Worm (Caenorhabditis elegans): ENCODE results near the gene D1014.13.

D1014.13 gene

DNA sequence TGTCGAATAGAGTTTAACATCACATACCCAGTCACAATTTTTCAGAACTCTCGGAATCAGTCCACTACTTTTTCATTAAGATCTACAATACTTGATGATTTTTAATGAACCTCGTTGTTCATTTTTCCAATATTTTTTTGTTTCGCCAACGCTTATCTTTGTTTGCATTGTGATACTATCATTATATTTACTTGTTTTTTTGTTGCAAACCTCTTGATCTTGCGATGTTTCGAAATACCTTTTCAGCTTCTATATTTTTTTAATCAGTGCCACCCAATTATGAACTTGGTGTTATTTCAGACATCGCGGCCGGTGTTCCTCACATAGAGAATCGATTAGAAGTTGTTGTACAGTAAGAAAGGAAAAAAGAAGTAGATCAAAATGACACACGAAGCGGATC, 36.8 kb upstream of the D1014.13 start, which contains the start of gene myo-5:
Gene myo-5, plus strand, starts transcription at position 301 of the 400 bp plus-strand sequence.
- no peak for TF ChIP-seq madf-3 (GFP tag; IDR thresholded peaks at IDR 0.05)
- no peak for TF ChIP-seq sptf-2 (GFP tag; optimal IDR thresholded peaks at IDR 0.05)
- TF ChIP-seq hrde-1 (tag; optimal IDR thresholded peaks at IDR 0.05; ENCODE audit: borderline replicate concordance), result no peak
- no peak for TF ChIP-seq bed-2 (GFP tag; IDR thresholded peaks at IDR 0.05)
- no peak for TF ChIP-seq Y53F4B.3 (GFP tag; IDR thresholded peaks at IDR 0.05)
- no peak for TF ChIP-seq lin-35 (GFP tag; optimal IDR thresholded peaks at IDR 0.05)
- TF ChIP-seq nhr-80 (tag; optimal IDR thresholded peaks at IDR 0.05), result no peak
- TF ChIP-seq unc-130 (GFP tag; optimal IDR thresholded peaks at IDR 0.05), result no peak
- no peak for TF ChIP-seq ZK185.1 (tag; optimal IDR thresholded peaks at IDR 0.05; ENCODE audit: poor library complexity, severe bottlenecking)

DNA sequence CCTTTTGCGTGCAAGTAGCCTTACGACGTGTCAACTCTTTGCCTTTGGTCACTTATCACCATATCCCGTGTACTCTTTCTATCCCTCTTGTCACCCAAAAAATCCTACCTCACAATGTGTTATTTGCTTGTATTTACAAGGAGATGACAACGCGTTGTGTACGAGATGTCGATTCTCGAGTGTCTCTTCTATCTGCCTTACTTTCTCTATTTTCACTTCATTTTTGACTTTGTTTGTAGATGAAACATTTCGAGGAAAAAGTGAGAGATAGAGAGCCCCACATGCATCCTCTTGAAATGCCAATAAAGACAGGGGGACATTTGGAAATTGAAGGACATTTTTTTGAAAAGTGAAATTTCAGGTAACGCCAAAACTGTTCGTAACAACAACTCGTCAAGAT, 34.6 kb upstream of the D1014.13 start:
- TF ChIP-seq akir-1 (GFP tag; optimal IDR thresholded peaks at IDR 0.05), result no peak
- TF ChIP-seq ceh-91 (GFP tag; IDR thresholded peaks at IDR 0.05), result no peak
- TF ChIP-seq F55B11.4 (tag; optimal IDR thresholded peaks at IDR 0.05; ENCODE audit: borderline replicate concordance, insufficient read depth), result no peak

DNA sequence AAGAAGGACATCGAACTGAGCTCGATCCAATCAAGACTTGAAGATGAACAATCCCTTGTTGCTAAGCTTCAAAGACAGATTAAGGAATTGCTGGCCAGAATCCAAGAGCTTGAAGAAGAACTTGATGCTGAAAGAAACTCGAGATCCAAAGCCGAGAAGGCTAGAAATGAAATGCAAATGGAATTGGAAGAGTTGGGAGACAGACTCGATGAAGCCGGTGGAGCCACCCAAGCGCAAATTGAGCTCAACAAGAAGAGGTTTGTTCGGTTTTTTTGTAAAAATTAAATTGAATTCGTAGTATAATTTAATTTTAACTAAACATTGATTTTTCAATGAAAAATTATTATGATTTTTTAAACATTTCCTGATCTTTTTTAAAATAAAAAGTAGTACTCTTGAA, 30.9 kb upstream of the D1014.13 start:
- TF ChIP-seq him-1 (tag; optimal IDR thresholded peaks at IDR 0.05) (no peak), madf-6 (GFP tag; IDR thresholded peaks at IDR 0.05) (no peak), dpff-1 (tag; optimal IDR thresholded peaks at IDR 0.05) (no peak), K11D2.4 (GFP tag; IDR thresholded peaks at IDR 0.05) (no peak), rcor-1 (GFP tag; IDR thresholded peaks at IDR 0.05) (no peak)

DNA sequence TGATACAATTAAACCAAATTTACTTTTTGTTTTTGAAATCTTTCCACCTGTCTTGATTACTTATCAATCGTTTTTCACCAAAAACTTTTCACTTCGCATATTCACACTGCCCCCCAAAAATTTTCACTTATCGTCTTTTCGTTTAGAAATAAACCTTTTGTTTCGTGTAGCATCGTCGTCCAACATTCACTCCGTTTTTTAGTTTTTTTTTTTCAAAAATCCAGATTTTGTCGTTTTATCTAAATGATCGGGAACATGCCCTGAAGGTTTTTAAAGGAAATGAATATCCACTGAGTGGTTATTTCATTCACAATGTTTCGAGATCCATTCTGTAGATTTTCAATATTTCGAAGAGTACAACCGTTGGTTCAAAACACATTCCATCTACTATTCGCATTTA, 27.5 kb upstream of the D1014.13 start, which contains the start of gene D1014.7:
Gene D1014.7, plus strand, starts transcription at position 301 of the 400 bp plus-strand sequence.
- TF ChIP-seq B0261.1 (tag; optimal IDR thresholded peaks at IDR 0.05), result no peak
- no peak for TF ChIP-seq nfya-1 (tag; optimal IDR thresholded peaks at IDR 0.05; ENCODE audit: borderline replicate concordance, insufficient read depth)
- TF ChIP-seq F22D6.2 (tag; optimal IDR thresholded peaks at IDR 0.05), result no peak
- no peak for TF ChIP-seq tlf-1 (GFP tag; optimal IDR thresholded peaks at IDR 0.05)
- TF ChIP-seq lsy-27 (tag; optimal IDR thresholded peaks at IDR 0.05; ENCODE audit: borderline replicate concordance, insufficient read depth), result no peak
- TF ChIP-seq athp-1 (tag; optimal IDR thresholded peaks at IDR 0.05), result no peak

DNA sequence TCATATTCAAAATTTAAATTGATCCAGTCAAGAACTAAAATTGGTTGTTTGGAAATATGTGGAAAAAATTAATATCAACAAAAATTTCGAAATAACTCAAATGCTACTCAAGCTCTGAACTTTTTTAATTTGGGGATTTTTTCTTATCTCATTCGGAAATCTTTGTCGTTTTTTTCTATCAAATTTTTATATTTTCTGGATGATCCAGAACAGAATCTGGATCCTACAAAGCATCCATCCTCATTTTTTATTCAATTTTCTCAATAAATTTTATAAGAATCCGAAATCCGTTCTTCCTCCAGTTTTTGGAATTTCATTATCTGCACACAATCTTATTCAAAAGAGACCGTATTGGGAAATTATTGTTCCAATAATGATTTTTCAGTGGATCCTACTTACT, 24.6 kb upstream of the D1014.13 start, which contains the start of gene D1014.6:
Gene D1014.6, plus strand, starts transcription at position 301 of the 400 bp plus-strand sequence.
- TF ChIP-seq madf-3 (GFP tag; IDR thresholded peaks at IDR 0.05) (no peak), sdz-38 (tag; optimal IDR thresholded peaks at IDR 0.05) (no peak), aptf-2 (GFP tag; conservative IDR thresholded peaks at IDR 0.05) (no peak), tbp1 (GFP tag; optimal IDR thresholded peaks at IDR 0.05) (no peak), K12H6.12 (tag; optimal IDR thresholded peaks at IDR 0.05) (no peak), bed-2 (GFP tag; IDR thresholded peaks at IDR 0.05) (no peak), rcor-1 (GFP tag; IDR thresholded peaks at IDR 0.05) (no peak), zim-3 (tag; optimal IDR thresholded peaks at IDR 0.05) (no peak), mcd-1 (GFP tag; IDR thresholded peaks at IDR 0.05) (no peak), madf-8 (GFP tag; conservative IDR thresholded peaks at IDR 0.05) (no peak), tbx-9 (tag; optimal IDR thresholded peaks at IDR 0.05; ENCODE audit: borderline replicate concordance) (no peak), ceh-79 (tag; optimal IDR thresholded peaks at IDR 0.05) (no peak)
